Worm (Caenorhabditis elegans): ENCODE data around the gene nlp-70.

nlp-70 gene

DNA sequence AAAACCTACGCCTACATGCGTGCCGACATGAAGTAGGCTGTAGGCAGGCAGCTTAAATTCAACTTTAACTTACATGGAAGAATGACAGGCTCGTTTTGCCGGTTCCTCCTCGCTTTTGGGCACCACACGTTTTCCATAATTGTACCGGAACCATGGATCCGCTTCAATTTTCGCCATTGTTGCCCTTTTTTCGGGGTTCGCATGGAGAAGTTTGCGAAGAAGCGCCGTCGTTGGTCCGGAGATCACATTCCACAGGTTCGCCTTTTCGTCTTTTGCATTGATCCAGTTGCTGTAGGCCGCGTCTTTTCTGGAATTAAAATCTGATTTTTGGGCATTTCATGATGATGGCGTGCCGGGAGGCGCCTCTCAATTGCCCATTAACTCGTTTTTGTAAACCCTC, 35.7 kb downstream of the nlp-70 start:
- no peak for TF ChIP-seq sem-4 (tag; optimal IDR thresholded peaks at IDR 0.05)

DNA sequence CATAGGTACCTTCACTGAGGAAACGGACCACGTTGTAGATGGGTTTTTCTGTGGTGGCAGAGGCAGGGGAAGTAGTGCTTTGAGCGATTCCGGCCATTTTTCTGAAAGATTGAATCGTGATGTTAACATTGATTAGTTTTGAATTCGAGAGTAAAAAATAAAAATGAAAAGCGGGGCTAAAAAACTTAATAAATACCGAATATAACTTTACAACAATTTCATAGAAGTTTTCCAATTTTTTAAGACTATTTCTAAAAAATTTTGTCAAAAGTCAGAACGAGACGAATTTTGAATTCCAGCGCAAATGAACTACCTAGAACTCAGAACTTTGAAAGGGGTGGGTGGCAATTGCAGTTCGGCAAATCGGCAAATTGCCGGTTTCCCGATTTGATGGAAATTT, 38.2 kb downstream of the nlp-70 start, which contains the start of gene kin-33:
Gene kin-33 (minus strand): TSS at position 101 of the 400 bp plus-strand sequence.
- TF ChIP-seq ceh-16 (tag; optimal IDR thresholded peaks at IDR 0.05) = no peak
- no peak for TF ChIP-seq ceh-82 (tag; optimal IDR thresholded peaks at IDR 0.05)
- no peak for TF ChIP-seq peb-1 (tag; optimal IDR thresholded peaks at IDR 0.05)
- TF ChIP-seq sem-4 (tag; optimal IDR thresholded peaks at IDR 0.05) = no peak
- no peak for TF ChIP-seq nhr-25 (tag; optimal IDR thresholded peaks at IDR 0.05)
- no peak for TF ChIP-seq crh-2 (tag; optimal IDR thresholded peaks at IDR 0.05)
- no peak for TF ChIP-seq gmeb-1 (tag; optimal IDR thresholded peaks at IDR 0.05)
- TF ChIP-seq alr-1 (tag; optimal IDR thresholded peaks at IDR 0.05) = no peak
- TF ChIP-seq unc-62 (GFP tag; optimal IDR thresholded peaks at IDR 0.05) = no peak
- no peak for TF ChIP-seq lin-11 (tag; optimal IDR thresholded peaks at IDR 0.05)
- no peak for TF ChIP-seq skn-1 (tag; optimal IDR thresholded peaks at IDR 0.05)
- no peak for TF ChIP-seq elt-3 (tag; optimal IDR thresholded peaks at IDR 0.05)
- TF ChIP-seq sma-9 (GFP tag; optimal IDR thresholded peaks at IDR 0.05) = no peak
- TF ChIP-seq sma-9 (tag; optimal IDR thresholded peaks at IDR 0.05) = no peak

Data from whole organism, L2 larva.